Fruit fly (Drosophila melanogaster): Measurements from ENCODE around the gene CG10973.

Gene CG10973

dm6 chr3L:12754769-12755189, at the start of gene CG10973, which contains the start of gene Vps13D (continued):
- TF ChIP-seq pho (GFP tag; optimal IDR thresholded peaks at IDR 0.05) (peak; percentile 52), Hmr (GFP tag; optimal IDR thresholded peaks at IDR 0.05) (no peak), Dip3 (GFP tag; optimal IDR thresholded peaks at IDR 0.05) (no peak), sna (GFP tag; IDR thresholded peaks at IDR 0.05; ENCODE audit: partially characterized antibody) (peak; percentile 90), ranshi (GFP tag; IDR thresholded peaks at IDR 0.05) (peak; percentile 47; the same call in 1 of the 2 replicates), cad (GFP tag; optimal IDR thresholded peaks at IDR 0.05) (no peak), ewg (GFP tag; optimal IDR thresholded peaks at IDR 0.05) (no peak), sens-2 (GFP tag; IDR thresholded peaks at IDR 0.05) (no peak), CG32772 (GFP tag; IDR thresholded peaks at IDR 0.05) (no peak), CG17186 (GFP tag; optimal IDR thresholded peaks at IDR 0.05) (peak; percentile 61), fd96Cb (tag; optimal IDR thresholded peaks at IDR 0.05) (no peak), CG7928 (GFP tag; optimal IDR thresholded peaks at IDR 0.05) (peak; percentile 53), CG4424 (GFP tag; optimal IDR thresholded peaks at IDR 0.05) (peak; percentile 52), Trl (optimal IDR thresholded peaks at IDR 0.05) (no peak), Trl (GFP tag; optimal IDR thresholded peaks at IDR 0.05) (peak; percentile 24), CG11093 (GFP tag; IDR thresholded peaks at IDR 0.05) (no peak), CG11456 (GFP tag; IDR thresholded peaks at IDR 0.05) (no peak), vnd (GFP tag; IDR thresholded peaks at IDR 0.05; ENCODE audit: partially characterized antibody) (peak; percentile 84), CG15073 (GFP tag; optimal IDR thresholded peaks at IDR 0.05) (no peak), unc-4 (GFP tag; IDR thresholded peaks at IDR 0.05; ENCODE audit: partially characterized antibody) (peak; percentile 92), CG15514 (GFP tag; optimal IDR thresholded peaks at IDR 0.05) (no peak), org-1 (GFP tag; optimal IDR thresholded peaks at IDR 0.05) (peak; percentile 36), da (GFP tag; optimal IDR thresholded peaks at IDR 0.05) (no peak), CG10209 (GFP tag; optimal IDR thresholded peaks at IDR 0.05) (no peak), chm (GFP tag; IDR thresholded peaks at IDR 0.05) (no peak), CG10654 (GFP tag; optimal IDR thresholded peaks at IDR 0.05) (peak; percentile 7), CG18011 (GFP tag; optimal IDR thresholded peaks at IDR 0.05) (peak; percentile 53), ci (GFP tag; IDR thresholded peaks at IDR 0.05) (no peak), sisA (GFP tag; IDR thresholded peaks at IDR 0.05) (no peak), vvl (GFP tag; IDR thresholded peaks at IDR 0.05) (no peak; the same call in none of the 2 replicates), chinmo (GFP tag; IDR thresholded peaks at IDR 0.05; ENCODE audit: partially characterized antibody) (no peak; the same call in 2 of the 4 replicates), CG15696 (tag; optimal IDR thresholded peaks at IDR 0.05) (no peak), dati (GFP tag; IDR thresholded peaks at IDR 0.05) (no peak), CG6254 (GFP tag; optimal IDR thresholded peaks at IDR 0.05) (peak; percentile 68), CG17912 (GFP tag; optimal IDR thresholded peaks at IDR 0.05) (peak; percentile 75), CG18599 (GFP tag; optimal IDR thresholded peaks at IDR 0.05) (no peak), CG17328 (GFP tag; IDR thresholded peaks at IDR 0.05) (peak; percentile 51; the same call in 1 of the 2 replicates), Nf-YA (GFP tag; IDR thresholded peaks at IDR 0.05) (no peak), exex (tag; optimal IDR thresholded peaks at IDR 0.05) (no peak), mld (GFP tag; IDR thresholded peaks at IDR 0.05; ENCODE audit: partially characterized antibody) (peak; percentile 77; the same call in 2 of the 3 replicates), CG6765 (GFP tag; optimal IDR thresholded peaks at IDR 0.05) (no peak), Dek (tag; optimal IDR thresholded peaks at IDR 0.05) (no peak), CG1792 (GFP tag; optimal IDR thresholded peaks at IDR 0.05) (peak; percentile 67), CG1647 (GFP tag; optimal IDR thresholded peaks at IDR 0.05) (peak; percentile 57), CG6683 (GFP tag; optimal IDR thresholded peaks at IDR 0.05) (no peak), amos (GFP tag; IDR thresholded peaks at IDR 0.05; ENCODE audit: partially characterized antibody) (peak; percentile 88), CG16815 (GFP tag; optimal IDR thresholded peaks at IDR 0.05) (no peak), CG5180 (GFP tag; optimal IDR thresholded peaks at IDR 0.05) (no peak), cwo (GFP tag; optimal IDR thresholded peaks at IDR 0.05) (no peak), corto (GFP tag; optimal IDR thresholded peaks at IDR 0.05) (no peak), sens (GFP tag) (no peak)

Measured in whole organism, embryonic.